Fruit fly (Drosophila melanogaster): Measurements from ENCODE around the gene Brd7-9.

Gene Brd7-9

DNA sequence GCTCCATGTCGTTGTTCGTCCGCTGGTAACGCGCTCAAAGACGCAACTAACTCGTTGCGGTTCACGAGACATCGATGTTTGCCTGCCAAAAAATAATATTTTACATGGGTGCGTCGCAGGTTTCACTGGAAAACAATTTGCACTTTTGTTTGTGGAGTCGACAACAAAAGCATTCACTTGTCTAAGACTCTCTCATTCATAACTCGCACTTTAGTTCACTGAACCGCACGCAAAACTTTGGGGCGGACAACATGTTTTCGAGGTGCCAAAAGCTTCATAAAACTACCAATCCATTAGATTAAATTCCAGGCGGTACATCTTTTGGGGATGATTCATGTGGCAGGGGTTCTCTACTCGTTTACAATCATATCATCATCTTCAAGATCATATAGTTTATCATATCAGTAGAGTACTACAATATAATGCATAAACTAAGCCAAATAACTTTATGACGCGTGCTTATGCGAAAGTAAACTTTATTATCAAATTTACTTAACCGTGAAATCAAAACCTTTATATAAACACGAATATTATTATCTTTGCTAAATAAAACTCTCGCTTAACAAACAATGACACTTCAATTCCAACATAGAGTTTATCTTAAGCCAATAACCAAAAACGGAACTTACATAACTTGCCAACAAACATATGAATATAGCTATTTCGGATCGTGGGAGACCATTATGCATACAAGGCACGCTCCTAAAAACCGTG, 4.5 kb upstream of the Brd7-9 start, which contains the start of gene CG7179 (continued):
- TF ChIP-seq ERR (GFP tag; optimal IDR thresholded peaks at IDR 0.05) (no peak), ATbp (GFP tag; optimal IDR thresholded peaks at IDR 0.05) (peak; percentile 38), h (optimal IDR thresholded peaks at IDR 0.05) (no peak), hb (GFP tag; IDR thresholded peaks at IDR 0.05; ENCODE audit: partially characterized antibody) (no peak), CG2202 (tag; optimal IDR thresholded peaks at IDR 0.05) (no peak), Mrtf (GFP tag; IDR thresholded peaks at IDR 0.05) (no peak), chif (GFP tag; optimal IDR thresholded peaks at IDR 0.05) (no peak), Opbp (GFP tag; IDR thresholded peaks at IDR 0.05; ENCODE audit: partially characterized antibody) (no peak), CG8388 (GFP tag; optimal IDR thresholded peaks at IDR 0.05) (no peak), eve (GFP tag; optimal IDR thresholded peaks at IDR 0.05) (no peak), bbx (GFP tag; IDR thresholded peaks at IDR 0.05; ENCODE audit: partially characterized antibody) (no peak), CG15011 (GFP tag; optimal IDR thresholded peaks at IDR 0.05) (peak; percentile 33), CG17385 (GFP tag; optimal IDR thresholded peaks at IDR 0.05) (no peak), p53 (GFP tag; optimal IDR thresholded peaks at IDR 0.05) (no peak), CG2678 (tag; optimal IDR thresholded peaks at IDR 0.05) (peak; percentile 72), dm (GFP tag; optimal IDR thresholded peaks at IDR 0.05) (no peak), HHEX (GFP tag; optimal IDR thresholded peaks at IDR 0.05) (peak; percentile 38), Awh (GFP tag; IDR thresholded peaks at IDR 0.05) (no peak), CG12769 (tag; optimal IDR thresholded peaks at IDR 0.05) (no peak), scrt (GFP tag; optimal IDR thresholded peaks at IDR 0.05) (peak; percentile 35), so (GFP tag; IDR thresholded peaks at IDR 0.05) (no peak), CG13424 (tag; optimal IDR thresholded peaks at IDR 0.05) (no peak), lilli (GFP tag; optimal IDR thresholded peaks at IDR 0.05) (no peak), trh (GFP tag; optimal IDR thresholded peaks at IDR 0.05) (no peak), CG12104 (GFP tag; optimal IDR thresholded peaks at IDR 0.05) (no peak), tgo (GFP tag; IDR thresholded peaks at IDR 0.05) (no peak), CG10274 (GFP tag; optimal IDR thresholded peaks at IDR 0.05) (no peak), Dbx (GFP tag; IDR thresholded peaks at IDR 0.05) (no peak), toy (GFP tag; IDR thresholded peaks at IDR 0.05) (no peak), CG10321 (GFP tag; IDR thresholded peaks at IDR 0.05) (no peak), CG10959 (GFP tag; IDR thresholded peaks at IDR 0.05) (no peak), CG32532 (GFP tag; IDR thresholded peaks at IDR 0.05) (no peak), jumu (GFP tag; optimal IDR thresholded peaks at IDR 0.05) (no peak), fd3F (GFP tag; optimal IDR thresholded peaks at IDR 0.05) (peak; percentile 18), sens (GFP tag) (peak; percentile 83), NK7.1 (GFP tag; optimal IDR thresholded peaks at IDR 0.05) (no peak), grn (GFP tag; optimal IDR thresholded peaks at IDR 0.05) (no peak), CG4328 (GFP tag; optimal IDR thresholded peaks at IDR 0.05) (peak; percentile 1), Doc2 (GFP tag; IDR thresholded peaks at IDR 0.05) (no peak), CG18619 (GFP tag; optimal IDR thresholded peaks at IDR 0.05) (no peak), danr (GFP tag; IDR thresholded peaks at IDR 0.05) (no peak), CG3407 (GFP tag; optimal IDR thresholded peaks at IDR 0.05) (no peak), CG17568 (GFP tag; optimal IDR thresholded peaks at IDR 0.05) (no peak), PHDP (tag; optimal IDR thresholded peaks at IDR 0.05) (peak; percentile 25), unpg (GFP tag; optimal IDR thresholded peaks at IDR 0.05) (peak; percentile 32), Ets65A (GFP tag) (no peak), slou (GFP tag; optimal IDR thresholded peaks at IDR 0.05) (no peak), pb (GFP tag; optimal IDR thresholded peaks at IDR 0.05) (no peak), cwo (GFP tag; optimal IDR thresholded peaks at IDR 0.05) (peak; percentile 3), CG17912 (GFP tag; optimal IDR thresholded peaks at IDR 0.05) (no peak), Dll (GFP tag; IDR thresholded peaks at IDR 0.05; ENCODE audit: partially characterized antibody) (no peak)
